Fruit fly (Drosophila melanogaster) whole organism: Measurements from ENCODE around the gene CG4301.

Source experiments
- CG8478 ChIP-seq: fragments of >200 bp; optimal IDR thresholded peaks from 2 replicates; lab custom pipeline; 2018; ENCODE audit warnings: inconsistent platforms
- Dll ChIP-seq: fragments of >200 bp; optimal IDR thresholded peaks from 2 replicates; lab custom pipeline; 2017
- EcR ChIP-seq, 2 experiments: fragments of >200 bp; optimal IDR thresholded peaks; 2 replicates each; lab custom pipeline; 2017; ENCODE audit warnings: missing biosample characterization in 2 of 2, missing genetic modification characterization in 2 of 2, missing genetic modification reagents in 2 of 2
- pan ChIP-seq: fragments of >200 bp; optimal IDR thresholded peaks from 2 replicates; lab custom pipeline; 2017
- psq ChIP-seq: fragments of >200 bp; optimal IDR thresholded peaks from 2 replicates; lab custom pipeline; 2017
- usp ChIP-seq: fragments of >200 bp; optimal IDR thresholded peaks from 2 replicates; lab custom pipeline; 2017; ENCODE audit warnings: missing biosample characterization, missing genetic modification characterization, mixed read lengths

Gene CG4301

dm6 chrX:16423125-16423509 is 17.8 kb downstream of the CG4301 start:
- TF ChIP-seq Dll (lab: Kevin White, UChicago) (no peak), pan (lab: Kevin White, UChicago) (no peak), CG8478 (lab: Kevin White, UChicago) (no peak), psq (lab: Kevin White, UChicago) (no peak), EcR (GFP tag; optimal IDR thresholded peaks at IDR 0.05; lab: Kevin White, UChicago) (no peak), usp (GFP tag; lab: Kevin White, UChicago) (no peak)

- peak; percentile 45 for TF ChIP-seq psq (lab: Kevin White, UChicago)
- TF ChIP-seq pan (lab: Kevin White, UChicago), result no peak
Observed at dm6 chrX:16424296-16424695, 19.0 kb downstream of the CG4301 start.

DNA sequence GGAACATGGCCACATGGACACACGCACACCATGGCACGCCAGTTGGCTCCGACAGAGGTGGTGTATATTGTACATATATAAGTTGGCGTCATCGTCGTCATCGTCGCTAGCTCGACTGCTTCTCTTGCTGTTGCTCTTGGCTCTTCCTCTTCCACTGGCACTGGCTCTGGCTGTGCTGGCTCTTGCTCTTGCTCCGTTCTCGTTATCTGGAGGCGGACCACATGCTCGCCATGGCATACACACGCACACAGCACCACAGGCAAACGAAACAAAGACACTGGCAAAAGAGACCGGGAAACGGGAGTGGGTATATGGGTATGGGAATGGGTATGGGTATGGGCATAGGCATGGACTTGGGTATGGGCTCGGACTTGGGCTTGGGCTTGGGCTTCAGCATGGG is 19.8 kb downstream of the CG4301 start:
- TF ChIP-seq Dll (lab: Kevin White, UChicago) (peak; percentile 50), pan (lab: Kevin White, UChicago) (no peak), usp (GFP tag; lab: Kevin White, UChicago) (no peak), CG8478 (lab: Kevin White, UChicago) (no peak), psq (lab: Kevin White, UChicago) (no peak), EcR (GFP tag; optimal IDR thresholded peaks at IDR 0.05; lab: Kevin White, UChicago) (no peak)

DNA sequence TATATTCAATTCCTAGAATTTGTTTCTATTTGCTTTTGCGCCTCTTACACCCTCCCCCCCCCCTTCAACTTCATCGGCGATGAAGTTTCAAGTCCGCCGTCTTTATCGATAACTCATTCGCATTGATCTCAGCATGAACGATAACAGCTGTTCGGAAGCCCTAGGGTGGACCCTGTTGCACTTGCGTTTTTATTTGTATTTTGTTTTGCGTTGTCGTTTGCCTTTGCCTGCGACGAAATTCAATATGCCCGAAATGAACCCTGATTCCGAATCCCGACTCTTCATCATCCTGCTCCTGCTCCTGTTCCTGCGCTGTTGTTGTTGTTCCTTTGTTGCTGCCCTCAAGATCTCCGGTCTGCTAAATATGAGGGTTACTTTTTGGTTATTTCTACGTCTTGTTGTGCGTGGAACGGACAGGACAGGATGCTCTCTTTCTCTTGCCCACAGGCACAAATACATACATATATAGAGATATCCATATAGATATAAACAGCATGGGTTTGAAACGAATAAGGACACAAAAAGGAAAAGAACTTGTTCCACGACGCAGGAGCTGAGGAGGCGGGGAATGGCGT is 21.3 kb downstream of the CG4301 start:
- TF ChIP-seq CG8478 (lab: Kevin White, UChicago), result no peak
- TF ChIP-seq pan (lab: Kevin White, UChicago), result no peak
- no peak for TF ChIP-seq psq (lab: Kevin White, UChicago)
- no peak for TF ChIP-seq Dll (lab: Kevin White, UChicago)
- TF ChIP-seq EcR (GFP tag; optimal IDR thresholded peaks at IDR 0.05; lab: Kevin White, UChicago), result no peak
- TF ChIP-seq usp (GFP tag; lab: Kevin White, UChicago), result no peak

DNA sequence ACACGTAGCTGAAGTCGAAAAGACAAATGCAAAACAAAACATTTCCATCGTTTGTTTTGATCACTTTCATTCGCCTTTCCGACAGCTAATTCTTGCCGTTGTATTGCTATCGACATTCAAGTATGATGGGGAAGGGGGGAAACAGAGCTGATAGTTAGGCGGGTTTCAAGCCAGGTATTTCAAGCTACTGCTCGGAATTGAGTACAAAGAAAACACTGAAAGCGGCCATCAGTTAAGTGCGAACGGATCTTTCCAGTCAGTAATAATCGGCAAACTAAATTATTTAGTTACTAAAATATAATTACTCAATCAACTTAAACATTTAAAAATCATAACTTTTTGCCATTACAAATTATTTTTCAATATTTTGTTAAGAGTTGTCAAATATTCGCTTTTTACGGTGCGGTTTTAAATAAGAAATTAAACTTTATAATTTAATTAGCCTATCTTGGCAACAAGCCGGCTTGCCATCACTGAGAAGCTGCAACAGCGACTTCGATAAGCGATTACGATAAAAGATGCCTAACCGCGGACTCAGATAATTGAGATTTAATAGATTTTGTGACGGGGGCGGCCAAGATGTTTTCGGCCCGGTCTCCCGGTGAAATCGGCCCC is 22.6 kb downstream of the CG4301 start:
- no peak for TF ChIP-seq CG8478 (lab: Kevin White, UChicago)

DNA sequence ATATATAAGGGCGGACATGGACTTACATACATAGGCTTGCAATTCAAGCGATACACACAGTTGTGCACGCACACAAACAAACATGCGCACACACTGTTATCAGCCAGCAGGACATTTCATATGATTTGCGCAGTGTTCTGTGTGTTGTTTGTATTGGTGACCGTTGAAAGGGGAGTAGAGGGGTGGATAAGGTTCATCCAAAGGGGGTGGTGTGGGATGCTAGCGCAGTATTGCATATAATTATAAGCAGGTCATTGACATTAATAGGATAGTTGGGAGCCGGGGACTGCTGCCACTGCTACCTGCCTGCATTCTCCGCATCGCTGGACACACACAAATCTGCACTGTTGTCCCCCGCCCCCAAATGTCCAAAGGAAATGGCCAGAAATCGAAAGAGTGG is 23.2 kb downstream of the CG4301 start:
- TF ChIP-seq CG8478 (lab: Kevin White, UChicago) (no peak), pan (lab: Kevin White, UChicago) (no peak), usp (GFP tag; lab: Kevin White, UChicago) (no peak), Dll (lab: Kevin White, UChicago) (no peak), EcR (GFP tag; optimal IDR thresholded peaks at IDR 0.05; lab: Kevin White, UChicago) (no peak), psq (lab: Kevin White, UChicago) (no peak)

dm6 chrX:16441245-16441644 is 35.9 kb downstream of the CG4301 start, which contains the start of the genes Cdc50 and rngo:
TSS of gene Cdc50 (minus strand) at chrX:16441296.
TSS of gene rngo (plus strand) at chrX:16441433.
- TF ChIP-seq Dll (lab: Kevin White, UChicago), result no peak
- TF ChIP-seq usp (GFP tag; lab: Kevin White, UChicago), result no peak
- TF ChIP-seq EcR (GFP tag; optimal IDR thresholded peaks at IDR 0.05; lab: Kevin White, UChicago), result no peak
- TF ChIP-seq psq (lab: Kevin White, UChicago), result no peak
- TF ChIP-seq pan (lab: Kevin White, UChicago), result no peak
- TF ChIP-seq CG8478 (lab: Kevin White, UChicago), result no peak

- TF ChIP-seq psq (lab: Kevin White, UChicago) (no peak), usp (GFP tag; lab: Kevin White, UChicago) (no peak), Dll (lab: Kevin White, UChicago) (no peak), CG8478 (lab: Kevin White, UChicago) (no peak), pan (lab: Kevin White, UChicago) (no peak), EcR (GFP tag; optimal IDR thresholded peaks at IDR 0.05; lab: Kevin White, UChicago) (no peak)
Observed at dm6 chrX:16442361-16442760, 37.1 kb downstream of the CG4301 start.

DNA sequence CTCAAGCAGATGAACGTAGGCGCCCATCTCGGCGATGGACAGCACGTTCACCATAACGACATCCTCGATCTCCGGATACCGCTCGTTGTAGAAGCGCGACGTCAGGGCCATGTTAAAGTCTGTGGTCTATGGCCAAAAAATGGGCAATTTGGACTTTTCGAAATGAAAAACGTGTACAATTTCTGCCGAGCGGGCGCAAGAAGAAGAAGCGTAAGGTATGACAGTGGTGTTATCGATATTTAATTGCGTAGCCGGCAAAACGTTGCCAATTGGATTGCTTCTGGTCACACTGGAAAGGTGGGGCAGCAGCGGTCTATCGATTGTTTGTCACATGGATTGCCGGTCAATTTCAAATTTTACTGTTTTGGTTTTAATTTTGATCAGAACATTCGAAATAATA is 41.5 kb downstream of the CG4301 start, which contains the start of gene eIF2alpha:
TSS of gene eIF2alpha (minus strand) at position 225 of the 400 bp plus-strand sequence.
- TF ChIP-seq EcR (GFP tag; optimal IDR thresholded peaks at IDR 0.05; lab: Kevin White, UChicago) (no peak), usp (GFP tag; lab: Kevin White, UChicago) (no peak)

dm6 chrX:16448252-16449191 is 43.2 kb downstream of the CG4301 start, which contains the start of the genes CG34015 and eIF4H1:
TSS of gene CG34015 (minus strand) at chrX:16448302.
TSS of gene eIF4H1 (plus strand) at chrX:16448665.
- TF ChIP-seq CG8478 (lab: Kevin White, UChicago), result peak; percentile 40
- TF ChIP-seq EcR (GFP tag; optimal IDR thresholded peaks at IDR 0.05; lab: Kevin White, UChicago), result no peak

DNA sequence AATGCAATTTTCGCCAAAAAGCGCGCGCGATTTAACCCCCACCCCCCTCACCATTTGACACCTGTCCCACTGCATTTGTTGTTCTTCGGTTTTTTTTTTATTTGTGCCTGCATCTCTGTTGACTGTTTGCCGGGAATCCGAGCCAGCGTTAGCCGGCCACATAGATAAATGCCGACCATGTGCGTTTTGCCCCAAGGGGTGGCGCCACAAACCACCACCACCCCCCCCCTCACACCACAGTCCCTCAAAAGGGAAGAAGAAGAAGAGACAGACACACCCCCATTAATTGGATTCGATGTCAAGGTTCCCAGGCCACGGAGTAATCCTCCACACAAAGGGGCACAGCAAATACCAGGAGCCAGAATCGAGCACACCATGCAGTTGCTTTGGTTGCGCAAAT is 44.0 kb downstream of the CG4301 start:
- TF ChIP-seq Dll (lab: Kevin White, UChicago) (no peak), pan (lab: Kevin White, UChicago) (no peak), CG8478 (lab: Kevin White, UChicago) (no peak), EcR (GFP tag; optimal IDR thresholded peaks at IDR 0.05; lab: Kevin White, UChicago) (no peak), usp (GFP tag; lab: Kevin White, UChicago) (no peak), psq (lab: Kevin White, UChicago) (no peak)
